Worm (Caenorhabditis elegans) whole organism, mixed stage, embryonic: ENCODE data around the gene rpl-5.

Source experiments
- blmp-1 ChIP-seq: fragments of 150-350 bp; optimal IDR thresholded peaks from 2 replicates; lab custom pipeline; 2014; ENCODE audit warnings: missing biosample characterization, missing genetic modification characterization
- ceh-43 ChIP-seq: fragments of 200-800 bp; sonication (Bioruptor generic); optimal IDR thresholded peaks from 2 replicates; lab custom pipeline; 2018; ENCODE audit warnings: mild to moderate bottlenecking, missing genetic modification characterization, moderate library complexity, missing compliant biosample characterization
- elt-1 ChIP-seq: sonication (generic microtip); optimal IDR thresholded peaks from 2 replicates; lab custom pipeline; 2017; ENCODE audit warnings: missing genetic modification characterization, mild to moderate bottlenecking, missing compliant biosample characterization, antibody characterized with exemption, moderate library complexity, borderline replicate concordance; ENCODE audit not compliant: insufficient read depth
- ham-2 ChIP-seq: fragments of 200-800 bp; sonication (Bioruptor generic); optimal IDR thresholded peaks from 2 replicates; lab custom pipeline; 2018; ENCODE audit warnings: mild to moderate bottlenecking, missing genetic modification characterization, missing compliant biosample characterization
- lsy-2 ChIP-seq: fragments of 150-350 bp; optimal IDR thresholded peaks from 2 replicates; lab custom pipeline; 2014; ENCODE audit warnings: missing biosample characterization, missing genetic modification characterization
- mep-1 ChIP-seq: fragments of 150-350 bp; optimal IDR thresholded peaks from 2 replicates; lab custom pipeline; 2017; ENCODE audit warnings: missing biosample characterization, missing genetic modification reagents, missing genetic modification characterization, inconsistent platforms
- mls-2 ChIP-seq: sonication (generic microtip); optimal IDR thresholded peaks from 2 replicates; lab custom pipeline; 2016; ENCODE audit warnings: mild to moderate bottlenecking, missing genetic modification characterization, moderate library complexity, missing compliant biosample characterization
- nhr-237 ChIP-seq: fragments of 150-350 bp; optimal IDR thresholded peaks from 2 replicates; lab custom pipeline; 2014; ENCODE audit warnings: missing biosample characterization, missing genetic modification characterization
- nhr-76 ChIP-seq: sonication (generic microtip); optimal IDR thresholded peaks from 2 replicates; lab custom pipeline; 2017; ENCODE audit warnings: missing biosample characterization, missing genetic modification characterization
- pha-4 ChIP-seq: fragments of 150-350 bp; optimal IDR thresholded peaks from 2 replicates; lab custom pipeline; 2018; ENCODE audit warnings: missing biosample characterization, missing genetic modification reagents, missing genetic modification characterization
- tbx-8 ChIP-seq: fragments of 200-800 bp; sonication (Bioruptor generic); optimal IDR thresholded peaks from 2 replicates; lab custom pipeline; 2018; ENCODE audit warnings: mild to moderate bottlenecking, missing genetic modification characterization, moderate library complexity, missing compliant biosample characterization
- unc-39 ChIP-seq: fragments of 150-350 bp; optimal IDR thresholded peaks from 2 replicates; lab custom pipeline; 2014; ENCODE audit warnings: missing biosample characterization, missing genetic modification characterization
- zip-8 ChIP-seq: fragments of 150-350 bp; optimal IDR thresholded peaks from 2 replicates; lab custom pipeline; 2014; ENCODE audit warnings: missing biosample characterization, missing genetic modification characterization
- ztf-11 ChIP-seq: fragments of 150-350 bp; optimal IDR thresholded peaks from 2 replicates; lab custom pipeline; 2014; ENCODE audit warnings: missing biosample characterization, missing genetic modification characterization

DNA sequence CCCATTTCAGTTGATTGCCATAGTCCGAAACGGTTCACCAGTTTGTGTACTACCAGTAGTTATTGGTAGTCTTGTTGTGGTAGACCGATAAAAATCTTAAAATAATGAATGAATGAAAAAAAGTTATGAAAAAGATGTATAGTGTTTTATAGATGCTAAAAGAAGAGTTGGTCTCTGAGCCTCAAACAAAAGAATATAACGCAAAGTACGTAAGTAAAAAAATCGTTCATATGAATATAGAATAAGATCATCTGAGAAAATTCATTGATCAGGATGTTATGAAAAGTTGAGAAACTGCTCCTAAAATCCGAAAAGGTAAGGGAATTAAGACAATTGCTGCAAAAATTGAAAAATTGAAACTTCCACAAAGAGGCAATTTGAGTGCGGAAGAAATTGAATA lies 47.8 kb downstream of the rpl-5 start, which contains the start of gene chhy-1:
- no peak for TF ChIP-seq ztf-11 (tag; lab: Kevin White, UChicago)
- no peak for TF ChIP-seq nhr-76 (tag; lab: Kevin White, UChicago)
- TF ChIP-seq nhr-237 (tag; lab: Kevin White, UChicago): no peak
- no peak for TF ChIP-seq pha-4 (tag; lab: Kevin White, UChicago)
- TF ChIP-seq ham-2: no peak
- no peak for TF ChIP-seq zip-8 (tag; lab: Kevin White, UChicago)
- no peak for TF ChIP-seq tbx-8 (GFP tag; lab: Kevin White, UChicago)
- TF ChIP-seq mep-1 (tag; lab: Kevin White, UChicago): no peak
- TF ChIP-seq unc-39: no peak
- no peak for TF ChIP-seq lsy-2 (tag; lab: Kevin White, UChicago)
- TF ChIP-seq elt-1: no peak
- no peak for TF ChIP-seq ceh-43 (GFP tag; lab: Kevin White, UChicago)
- no peak for TF ChIP-seq blmp-1 (tag; lab: Kevin White, UChicago)
- no peak for TF ChIP-seq mls-2 (tag; lab: Kevin White, UChicago)
